Fruit fly (Drosophila melanogaster) whole organism, adult: ENCODE measurements around the gene Sema5c.

Experiments
- CG11617 ChIP-seq: fragments of 200-800 bp; sonication (Bioruptor generic); optimal IDR thresholded peaks from 2 replicates; lab custom pipeline; 2017; ENCODE audit warnings: mild to moderate bottlenecking, missing biosample characterization, missing genetic modification reagents, missing genetic modification characterization
- CG12768 ChIP-seq: fragments of 200-800 bp; sonication (Bioruptor generic); optimal IDR thresholded peaks from 2 replicates; lab custom pipeline; 2017; ENCODE audit warnings: missing biosample characterization, missing genetic modification characterization, mild to moderate bottlenecking, moderate library complexity, missing genetic modification reagents
- CG14711 ChIP-seq: fragments of 200-800 bp; sonication (Bioruptor generic); optimal IDR thresholded peaks from 2 replicates; lab custom pipeline; 2018; ENCODE audit warnings: missing biosample characterization, mild to moderate bottlenecking, missing genetic modification characterization, moderate library complexity
- CG1620 ChIP-seq: fragments of 200-800 bp; sonication (Bioruptor generic); optimal IDR thresholded peaks from 2 replicates; lab custom pipeline; 2016; ENCODE audit warnings: missing biosample characterization, missing genetic modification characterization
- CG33017 ChIP-seq: fragments of 200-800 bp; sonication (Bioruptor generic); optimal IDR thresholded peaks from 2 replicates; lab custom pipeline; 2018; ENCODE audit warnings: missing biosample characterization, mild to moderate bottlenecking, missing genetic modification characterization, moderate library complexity
- CG7045 ChIP-seq: fragments of 200-800 bp; sonication (Bioruptor generic); optimal IDR thresholded peaks from 2 replicates; lab custom pipeline; 2017; ENCODE audit warnings: missing biosample characterization, mild to moderate bottlenecking, missing genetic modification characterization
- CG7101 ChIP-seq: fragments of 200-800 bp; sonication (Bioruptor generic); optimal IDR thresholded peaks from 2 replicates; lab custom pipeline; 2018; ENCODE audit warnings: missing biosample characterization, mild to moderate bottlenecking, missing genetic modification characterization, moderate library complexity
- Clk ChIP-seq: fragments of 200-800 bp; sonication (Bioruptor generic); optimal IDR thresholded peaks from 2 replicates; lab custom pipeline; 2017; ENCODE audit warnings: missing biosample characterization, missing genetic modification characterization
- Crg-1 ChIP-seq: fragments of 200-800 bp; sonication (Bioruptor generic); optimal IDR thresholded peaks from 2 replicates; lab custom pipeline; 2016; ENCODE audit warnings: missing biosample characterization, missing genetic modification characterization
- bab1 ChIP-seq: fragments of 200-800 bp; sonication (Bioruptor generic); optimal IDR thresholded peaks from 3 replicates; lab custom pipeline; 2019; ENCODE audit warnings: missing biosample characterization, mild to moderate bottlenecking, missing genetic modification characterization, moderate library complexity
- cic ChIP-seq: fragments of 200-800 bp; sonication (Bioruptor generic); optimal IDR thresholded peaks from 2 replicates; lab custom pipeline; 2017; ENCODE audit warnings: missing biosample characterization, mild to moderate bottlenecking, missing genetic modification characterization, moderate library complexity
- kay ChIP-seq: fragments of 200-800 bp; sonication (Bioruptor generic); peaks from one replicate; lab custom pipeline; 2016; ENCODE audit warnings: missing biosample characterization, missing genetic modification characterization, borderline replicate concordance
- toe ChIP-seq: fragments of 200-800 bp; sonication (Bioruptor generic); optimal IDR thresholded peaks from 2 replicates; lab custom pipeline; 2016; ENCODE audit warnings: missing biosample characterization, missing genetic modification characterization

DNA sequence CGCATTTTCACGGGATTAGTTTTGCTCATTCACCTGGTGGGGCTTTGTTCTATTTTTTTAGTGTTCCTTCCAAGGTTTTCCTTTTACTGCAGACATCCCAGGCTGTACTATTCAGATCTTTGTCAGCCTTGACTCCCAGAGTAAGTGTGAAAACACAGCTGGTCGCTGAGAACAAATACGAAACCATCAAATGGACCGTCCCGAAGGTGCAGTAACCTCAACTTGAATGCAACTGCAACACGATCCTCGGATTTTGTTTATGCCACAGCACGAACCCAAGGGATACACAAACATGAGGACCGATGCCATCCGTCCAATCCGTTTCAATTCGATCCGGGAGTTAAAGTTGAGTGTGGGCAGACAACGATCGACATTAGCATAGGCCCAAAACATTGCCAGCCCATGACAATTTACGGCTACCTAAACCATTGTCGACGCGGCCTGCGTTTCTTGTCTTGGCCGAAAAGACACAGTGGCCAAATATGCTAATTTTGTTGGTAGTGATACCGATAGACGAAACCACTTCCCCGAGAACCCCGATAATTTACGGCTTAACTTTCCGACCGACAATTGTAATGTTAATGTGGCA is 1.6 kb upstream of the Sema5c start:
- TF ChIP-seq CG11617 (GFP tag; lab: Kevin White, UChicago) (no peak), CG12768 (no peak), bab1 (GFP tag; lab: Kevin White, UChicago) (no peak), kay (GFP tag; lab: Kevin White, UChicago) (no peak), CG1620 (GFP tag; lab: Kevin White, UChicago) (no peak), CG14711 (tag; lab: Kevin White, UChicago) (no peak), cic (GFP tag; lab: Kevin White, UChicago) (no peak), toe (no peak), CG7045 (no peak), CG33017 (no peak), Crg-1 (GFP tag; lab: Kevin White, UChicago) (no peak), Clk (no peak), CG7101 (tag; lab: Kevin White, UChicago) (no peak)
